Worm (Caenorhabditis elegans) whole organism, midembryonic: ENCODE data around the gene K10G6.5.

Experiments used
- T22C8.4 ChIP-seq: fragments of 200-800 bp; sonication (Bioruptor generic); IDR thresholded peaks from 2 replicates; pipeline ENCODE4 v1.3.6; 2022; ENCODE audit warnings: missing genetic modification characterization, missing compliant biosample characterization
- flt-1 ChIP-seq: fragments of 200-800 bp; sonication (Bioruptor generic); IDR thresholded peaks from 2 replicates; pipeline ENCODE4 v1.3.6; 2022; ENCODE audit warnings: missing genetic modification characterization, missing compliant biosample characterization
- klf-2 ChIP-seq: fragments of 200-800 bp; sonication (Bioruptor generic); conservative IDR thresholded peaks from 2 replicates; pipeline ENCODE4 v1.3.6; 2022; ENCODE audit warnings: missing genetic modification reagents, missing genetic modification characterization, missing compliant biosample characterization
- med-1 ChIP-seq: sonication (generic microtip); optimal IDR thresholded peaks from 2 replicates; lab custom pipeline; 2017; ENCODE audit warnings: missing genetic modification characterization, mild to moderate bottlenecking, missing compliant biosample characterization, antibody characterized with exemption, missing genetic modification reagents; ENCODE audit not compliant: insufficient read depth
- tab-1 ChIP-seq: fragments of 200-800 bp; sonication (Bioruptor generic); IDR thresholded peaks from 2 replicates; pipeline ENCODE4 v1.3.6; 2022; ENCODE audit warnings: missing genetic modification characterization, missing compliant biosample characterization
- ztf-23 ChIP-seq: fragments of 200-800 bp; sonication (Bioruptor generic); IDR thresholded peaks from 2 replicates; pipeline ENCODE4 v1.3.6; 2022; ENCODE audit warnings: missing genetic modification reagents, missing genetic modification characterization, missing compliant biosample characterization
- ztf-29 ChIP-seq: fragments of 200-800 bp; sonication (Bioruptor generic); IDR thresholded peaks from 2 replicates; pipeline ENCODE4 v1.3.6; 2022; ENCODE audit warnings: missing genetic modification reagents, missing genetic modification characterization, missing compliant biosample characterization

DNA sequence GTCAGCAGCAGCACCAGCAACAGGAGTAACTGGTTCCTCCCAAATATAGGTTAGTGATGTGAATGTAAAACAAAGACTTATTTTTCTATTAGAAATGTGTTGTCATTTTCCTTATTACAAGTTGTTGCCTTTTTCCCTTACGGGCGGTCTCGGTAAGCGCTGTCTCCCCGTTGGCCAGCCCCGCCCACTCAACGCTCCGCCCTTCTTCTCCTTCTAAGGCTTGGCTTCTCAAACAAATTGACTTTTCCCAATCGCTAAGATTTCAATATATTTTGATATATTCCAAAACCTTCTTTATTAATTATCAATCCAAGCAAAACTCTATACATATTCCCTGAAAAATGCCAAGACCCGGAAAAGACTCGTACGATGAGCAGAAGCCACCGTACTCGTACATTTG is 4.7 kb upstream of the K10G6.5 start, which contains the start of gene lin-31:
- TF ChIP-seq T22C8.4 (GFP tag; lab: Robert Waterston, UW) (no peak), klf-2 (GFP tag; lab: Robert Waterston, UW) (no peak), tab-1 (GFP tag; lab: Robert Waterston, UW) (no peak), ztf-23 (GFP tag; lab: Robert Waterston, UW) (no peak), flt-1 (GFP tag; lab: Robert Waterston, UW) (no peak), med-1 (no peak), ztf-29 (GFP tag; lab: Robert Waterston, UW) (no peak)
